Worm (Caenorhabditis elegans) whole organism, mixed stage, embryonic: ENCODE measurements around the gene F38B7.17.

ENCODE experiments used
- M03D4.4 ChIP-seq: sonication (generic microtip); optimal IDR thresholded peaks from 2 replicates; lab custom pipeline; 2017; ENCODE audit warnings: mild to moderate bottlenecking, missing genetic modification characterization, missing compliant biosample characterization
- bed-3 ChIP-seq: fragments of 200-800 bp; sonication (Bioruptor generic); optimal IDR thresholded peaks from 3 replicates; lab custom pipeline; 2018; ENCODE audit warnings: mild to moderate bottlenecking, missing genetic modification characterization, moderate library complexity, missing compliant biosample characterization
- blmp-1 ChIP-seq: fragments of 150-350 bp; optimal IDR thresholded peaks from 2 replicates; lab custom pipeline; 2014; ENCODE audit warnings: missing biosample characterization, missing genetic modification characterization
- ceh-39 ChIP-seq: fragments of 150-350 bp; optimal IDR thresholded peaks from 2 replicates; lab custom pipeline; 2014; ENCODE audit warnings: missing biosample characterization, missing genetic modification characterization
- ceh-43 ChIP-seq: fragments of 200-800 bp; sonication (Bioruptor generic); optimal IDR thresholded peaks from 2 replicates; lab custom pipeline; 2018; ENCODE audit warnings: mild to moderate bottlenecking, missing genetic modification characterization, moderate library complexity, missing compliant biosample characterization
- ceh-83 ChIP-seq: fragments of 200-800 bp; sonication (Bioruptor generic); optimal IDR thresholded peaks from 2 replicates; lab custom pipeline; 2018; ENCODE audit warnings: mild to moderate bottlenecking, missing genetic modification characterization, missing compliant biosample characterization
- ces-1 ChIP-seq: fragments of 150-350 bp; optimal IDR thresholded peaks from 2 replicates; lab custom pipeline; 2014; ENCODE audit warnings: missing biosample characterization, missing genetic modification reagents, missing genetic modification characterization
- cnd-1 ChIP-seq: fragments of 200-800 bp; sonication (Bioruptor generic); optimal IDR thresholded peaks from 2 replicates; lab custom pipeline; 2018; ENCODE audit warnings: mild to moderate bottlenecking, missing genetic modification characterization, missing compliant biosample characterization
- drap-1 ChIP-seq: fragments of 200-800 bp; sonication (Bioruptor generic); optimal IDR thresholded peaks from 3 replicates; lab custom pipeline; 2018; ENCODE audit warnings: mild to moderate bottlenecking, missing genetic modification characterization, missing compliant biosample characterization
- elt-3 ChIP-seq: fragments of 150-350 bp; optimal IDR thresholded peaks from 2 replicates; lab custom pipeline; 2014; ENCODE audit warnings: missing biosample characterization, missing genetic modification characterization
- flh-1 ChIP-seq: fragments of 200-800 bp; sonication (Bioruptor generic); optimal IDR thresholded peaks from 2 replicates; lab custom pipeline; 2018; ENCODE audit warnings: mild to moderate bottlenecking, missing genetic modification characterization, moderate library complexity, missing compliant biosample characterization
- ham-2 ChIP-seq: fragments of 200-800 bp; sonication (Bioruptor generic); optimal IDR thresholded peaks from 2 replicates; lab custom pipeline; 2018; ENCODE audit warnings: mild to moderate bottlenecking, missing genetic modification characterization, missing compliant biosample characterization
- hlh-1 ChIP-seq: fragments of 150-350 bp; optimal IDR thresholded peaks from 2 replicates; lab custom pipeline; 2014; ENCODE audit warnings: missing biosample characterization, missing genetic modification reagents, missing genetic modification characterization
- lin-13 ChIP-seq: fragments of 150-350 bp; optimal IDR thresholded peaks from 2 replicates; lab custom pipeline; 2014; ENCODE audit warnings: missing biosample characterization, missing genetic modification characterization
- lin-32 ChIP-seq: fragments of 200-800 bp; sonication (Bioruptor generic); optimal IDR thresholded peaks from 2 replicates; lab custom pipeline; 2018; ENCODE audit warnings: mild to moderate bottlenecking, missing genetic modification characterization, missing compliant biosample characterization
- lsy-2 ChIP-seq: fragments of 150-350 bp; optimal IDR thresholded peaks from 2 replicates; lab custom pipeline; 2014; ENCODE audit warnings: missing biosample characterization, missing genetic modification characterization
- mep-1 ChIP-seq: fragments of 150-350 bp; optimal IDR thresholded peaks from 2 replicates; lab custom pipeline; 2017; ENCODE audit warnings: missing biosample characterization, missing genetic modification reagents, missing genetic modification characterization, inconsistent platforms
- mls-2 ChIP-seq: sonication (generic microtip); optimal IDR thresholded peaks from 2 replicates; lab custom pipeline; 2016; ENCODE audit warnings: mild to moderate bottlenecking, missing genetic modification characterization, moderate library complexity, missing compliant biosample characterization
- nhr-2 ChIP-seq: fragments of 150-350 bp; optimal IDR thresholded peaks from 2 replicates; lab custom pipeline; 2014; ENCODE audit warnings: missing biosample characterization, missing genetic modification characterization
- nhr-237 ChIP-seq: fragments of 150-350 bp; optimal IDR thresholded peaks from 2 replicates; lab custom pipeline; 2014; ENCODE audit warnings: missing biosample characterization, missing genetic modification characterization
- nhr-28 ChIP-seq: fragments of 150-350 bp; optimal IDR thresholded peaks from 2 replicates; lab custom pipeline; 2014; ENCODE audit warnings: missing biosample characterization, missing genetic modification characterization
- nhr-76 ChIP-seq: sonication (generic microtip); optimal IDR thresholded peaks from 2 replicates; lab custom pipeline; 2017; ENCODE audit warnings: missing biosample characterization, missing genetic modification characterization
- pha-4 ChIP-seq: fragments of 150-350 bp; optimal IDR thresholded peaks from 2 replicates; lab custom pipeline; 2018; ENCODE audit warnings: missing biosample characterization, missing genetic modification reagents, missing genetic modification characterization
- sem-2 ChIP-seq: fragments of 200-800 bp; sonication (Bioruptor generic); optimal IDR thresholded peaks from 2 replicates; lab custom pipeline; 2018; ENCODE audit warnings: mild to moderate bottlenecking, missing genetic modification characterization, missing compliant biosample characterization
- snpc-4 ChIP-seq: fragments of 150-350 bp; optimal IDR thresholded peaks from 2 replicates; lab custom pipeline; 2014; ENCODE audit warnings: missing biosample characterization, missing genetic modification characterization
- sptf-1 ChIP-seq: sonication (generic microtip); optimal IDR thresholded peaks from 2 replicates; lab custom pipeline; 2017; ENCODE audit warnings: mild to moderate bottlenecking, missing genetic modification characterization, moderate library complexity, missing compliant biosample characterization
- tbx-8 ChIP-seq: fragments of 200-800 bp; sonication (Bioruptor generic); optimal IDR thresholded peaks from 2 replicates; lab custom pipeline; 2018; ENCODE audit warnings: mild to moderate bottlenecking, missing genetic modification characterization, moderate library complexity, missing compliant biosample characterization
- unc-120 ChIP-seq: sonication (generic microtip); optimal IDR thresholded peaks from 2 replicates; lab custom pipeline; 2017; ENCODE audit warnings: missing genetic modification characterization, missing compliant biosample characterization; ENCODE audit not compliant: poor library complexity, severe bottlenecking
- unc-39 ChIP-seq: fragments of 150-350 bp; optimal IDR thresholded peaks from 2 replicates; lab custom pipeline; 2014; ENCODE audit warnings: missing biosample characterization, missing genetic modification characterization
- unc-62 ChIP-seq: fragments of 150-350 bp; optimal IDR thresholded peaks from 2 replicates; lab custom pipeline; 2014; ENCODE audit warnings: missing biosample characterization, missing genetic modification reagents, missing genetic modification characterization
- ztf-11 ChIP-seq: fragments of 150-350 bp; optimal IDR thresholded peaks from 2 replicates; lab custom pipeline; 2014; ENCODE audit warnings: missing biosample characterization, missing genetic modification characterization

F38B7.17 gene

ce11 chrV:11513432-11513831 is 35.3 kb downstream of the F38B7.17 start, which contains the start of gene C55A6.3:
C55A6.3 (minus strand) TSS chrV:11513532.
- no peak for TF ChIP-seq tbx-8 (GFP tag; lab: Kevin White, UChicago)
- TF ChIP-seq unc-120 (tag; lab: Kevin White, UChicago): no peak
- TF ChIP-seq ces-1: no peak
- TF ChIP-seq ceh-43 (GFP tag; lab: Kevin White, UChicago): no peak
- TF ChIP-seq sem-2 (GFP tag; lab: Kevin White, UChicago): no peak
- TF ChIP-seq cnd-1 (tag; lab: Kevin White, UChicago): no peak
- no peak for TF ChIP-seq bed-3 (GFP tag; lab: Kevin White, UChicago)
- TF ChIP-seq nhr-76 (tag; lab: Kevin White, UChicago): no peak
- no peak for TF ChIP-seq flh-1 (GFP tag; lab: Kevin White, UChicago)
- no peak for TF ChIP-seq drap-1
- TF ChIP-seq ham-2 (GFP tag; lab: Kevin White, UChicago): no peak
- no peak for TF ChIP-seq lsy-2 (tag; lab: Kevin White, UChicago)
- no peak for TF ChIP-seq ztf-11
- no peak for TF ChIP-seq ceh-39
- TF ChIP-seq pha-4 (tag; lab: Kevin White, UChicago): no peak
- TF ChIP-seq lin-32 (GFP tag; lab: Kevin White, UChicago): no peak
- no peak for TF ChIP-seq unc-39 (tag; lab: Kevin White, UChicago)
- TF ChIP-seq ceh-83 (GFP tag; lab: Kevin White, UChicago): no peak
- TF ChIP-seq M03D4.4 (tag; lab: Kevin White, UChicago): no peak

DNA sequence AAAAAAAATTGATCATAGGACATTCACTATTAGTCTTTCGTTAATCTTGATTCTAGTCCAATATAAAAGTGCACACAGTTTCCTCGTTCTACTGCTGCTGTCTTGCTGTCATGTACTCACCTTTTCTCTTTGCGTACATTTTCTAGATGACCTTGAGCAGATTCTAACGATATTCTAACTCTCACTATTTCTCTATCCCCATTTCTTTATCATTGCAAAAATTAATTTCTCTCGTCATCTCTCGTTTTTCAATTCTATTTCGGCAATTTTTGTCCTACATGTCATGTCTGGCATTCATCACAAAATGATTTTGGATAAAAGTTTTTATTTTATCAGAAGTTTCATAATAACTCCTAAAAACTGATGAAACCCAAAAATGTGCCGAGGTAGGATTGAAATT is 40.0 kb downstream of the F38B7.17 start, which contains the start of gene ttll-5:
TSS of gene ttll-5 (plus strand) at position 288 of the 400 bp plus-strand sequence.
- no peak for TF ChIP-seq unc-120 (tag; lab: Kevin White, UChicago)

- no peak for TF ChIP-seq unc-62 (GFP tag; lab: Kevin White, UChicago)
- TF ChIP-seq ceh-83 (GFP tag; lab: Kevin White, UChicago): no peak
- TF ChIP-seq lsy-2 (tag; lab: Kevin White, UChicago): no peak
- TF ChIP-seq unc-39 (tag; lab: Kevin White, UChicago): no peak
- no peak for TF ChIP-seq ceh-43 (GFP tag; lab: Kevin White, UChicago)
- TF ChIP-seq elt-3: no peak
- TF ChIP-seq cnd-1 (tag; lab: Kevin White, UChicago): no peak
- peak; percentile 82 for TF ChIP-seq hlh-1 (tag; lab: Kevin White, UChicago)
- TF ChIP-seq unc-120 (tag; lab: Kevin White, UChicago): peak; percentile 55
- TF ChIP-seq mep-1 (tag; lab: Kevin White, UChicago): no peak
- TF ChIP-seq flh-1 (GFP tag; lab: Kevin White, UChicago): no peak
- no peak for TF ChIP-seq snpc-4 (tag; lab: Kevin White, UChicago)
- TF ChIP-seq ham-2 (GFP tag; lab: Kevin White, UChicago): no peak
Measured at ce11 chrV:11506347-11506746, 42.4 kb downstream of the F38B7.17 start.

DNA sequence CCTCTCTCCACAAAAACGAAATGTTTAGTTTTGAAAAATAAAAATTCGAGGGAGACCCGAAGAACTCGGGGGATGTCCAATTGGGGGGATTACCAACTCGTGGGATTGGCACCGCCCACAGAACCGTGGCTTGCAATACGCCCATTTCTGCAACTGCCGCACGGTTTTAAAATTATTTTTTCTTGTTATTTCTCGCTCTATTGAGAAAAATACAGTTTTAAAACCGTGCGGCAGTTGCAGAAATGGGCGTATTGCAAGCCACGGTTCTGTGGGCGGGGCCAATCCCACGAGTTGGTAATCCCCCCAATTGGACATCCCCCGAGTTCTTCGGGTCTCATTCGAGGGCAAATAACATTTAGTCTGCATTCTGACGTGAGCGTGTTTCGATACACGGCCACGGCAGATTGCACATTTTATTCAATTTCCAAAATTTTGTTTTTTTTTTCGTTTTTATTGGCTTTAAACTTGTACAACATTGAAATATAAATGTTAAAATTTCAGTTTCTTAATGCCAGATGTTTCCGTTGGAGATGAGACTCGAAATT is 43.8 kb downstream of the F38B7.17 start, which contains the start of the genes C55A6.1 and C55A6.10:
TSS of gene C55A6.1 (minus strand) at position 116 of the 545 bp plus-strand sequence.
TSS of gene C55A6.10 (plus strand) at position 495 of the 545 bp plus-strand sequence.
- TF ChIP-seq lin-13 (tag; lab: Kevin White, UChicago): peak; percentile 12
- TF ChIP-seq hlh-1 (tag; lab: Kevin White, UChicago): peak; percentile 1
- TF ChIP-seq lsy-2 (tag; lab: Kevin White, UChicago): peak; percentile 31
- peak; percentile 36 for TF ChIP-seq mep-1 (tag; lab: Kevin White, UChicago)
- TF ChIP-seq drap-1: peak; percentile 43
- TF ChIP-seq ces-1: peak; percentile 68
- TF ChIP-seq sptf-1 (tag; lab: Kevin White, UChicago): peak; percentile 41
- peak; percentile 25 for TF ChIP-seq cnd-1 (tag; lab: Kevin White, UChicago)
- peak; percentile 10 for TF ChIP-seq nhr-237 (tag; lab: Kevin White, UChicago)
- TF ChIP-seq M03D4.4 (tag; lab: Kevin White, UChicago): peak; percentile 1

ce11 chrV:11503081-11503751 is 45.5 kb downstream of the F38B7.17 start, which contains the start of gene C55A6.12:
C55A6.12 (minus strand) TSS chrV:11503131.
- no peak for TF ChIP-seq lin-32 (GFP tag; lab: Kevin White, UChicago)
- TF ChIP-seq nhr-28 (tag; lab: Kevin White, UChicago): no peak
- TF ChIP-seq ztf-11: no peak
- TF ChIP-seq nhr-2: no peak
- no peak for TF ChIP-seq ceh-83 (GFP tag; lab: Kevin White, UChicago)
- TF ChIP-seq ces-1: no peak
- no peak for TF ChIP-seq unc-62 (GFP tag; lab: Kevin White, UChicago)
- TF ChIP-seq sem-2 (GFP tag; lab: Kevin White, UChicago): no peak
- TF ChIP-seq unc-120 (tag; lab: Kevin White, UChicago): no peak
- TF ChIP-seq lin-13 (tag; lab: Kevin White, UChicago): no peak
- TF ChIP-seq tbx-8 (GFP tag; lab: Kevin White, UChicago): no peak
- no peak for TF ChIP-seq nhr-76 (tag; lab: Kevin White, UChicago)
- TF ChIP-seq hlh-1 (tag; lab: Kevin White, UChicago): no peak
- no peak for TF ChIP-seq ceh-43 (GFP tag; lab: Kevin White, UChicago)
- TF ChIP-seq mls-2: no peak
- TF ChIP-seq blmp-1 (tag; lab: Kevin White, UChicago): no peak
- no peak for TF ChIP-seq M03D4.4 (tag; lab: Kevin White, UChicago)
